Worm (Caenorhabditis elegans) whole organism, young adult: ENCODE measurements around the gene C18D11.7.

Source experiments
- B0336.3 ChIP-seq: fragments of 200-800 bp; sonication (Bioruptor generic); IDR thresholded peaks from 2 replicates; pipeline ENCODE4 v1.3.6; 2022; ENCODE audit warnings: missing genetic modification characterization, missing compliant biosample characterization
- T07F8.4 ChIP-seq: sonication (generic microtip); optimal IDR thresholded peaks from 2 replicates; lab custom pipeline; 2016; ENCODE audit warnings: mild to moderate bottlenecking, missing genetic modification characterization, moderate library complexity, missing compliant biosample characterization
- Y53F4B.3 ChIP-seq: fragments of 200-800 bp; sonication (Bioruptor generic); IDR thresholded peaks from 2 replicates; pipeline ENCODE4 v1.3.6; 2022; ENCODE audit warnings: missing genetic modification reagents, missing genetic modification characterization, missing compliant biosample characterization
- cebp-2 ChIP-seq: fragments of 200-800 bp; sonication (Bioruptor generic); IDR thresholded peaks from 2 replicates; pipeline ENCODE4 v1.3.6; 2022; ENCODE audit warnings: missing genetic modification characterization, missing compliant biosample characterization
- chd-7 ChIP-seq: sonication (generic microtip); optimal IDR thresholded peaks from 2 replicates; lab custom pipeline; 2016; ENCODE audit warnings: mild to moderate bottlenecking, missing genetic modification characterization, moderate library complexity, missing compliant biosample characterization
- dpff-1 ChIP-seq: sonication (generic microtip); optimal IDR thresholded peaks from 2 replicates; lab custom pipeline; 2017; ENCODE audit warnings: mild to moderate bottlenecking, missing genetic modification characterization, missing compliant biosample characterization
- hsf-1 ChIP-seq: fragments of 200-800 bp; sonication (Bioruptor generic); IDR thresholded peaks from 2 replicates; pipeline ENCODE4 v1.3.6; 2022; ENCODE audit warnings: missing genetic modification reagents, missing genetic modification characterization, missing compliant biosample characterization
- lin-35 ChIP-seq, 3 experiments: fragments of 150-350 bp in 2 of 3; sonication (generic microtip) in 1 of 3; optimal IDR thresholded peaks; 2 replicates each; lab custom pipeline; 2014 to 2018; ENCODE audit warnings: missing biosample characterization in 3 of 3, missing genetic modification characterization in 3 of 3, missing genetic modification reagents in 3 of 3
- madf-6 ChIP-seq: fragments of 200-800 bp; sonication (Bioruptor generic); IDR thresholded peaks from 2 replicates; pipeline ENCODE4 v1.3.6; 2022; ENCODE audit warnings: missing genetic modification reagents, missing genetic modification characterization, missing compliant biosample characterization
- sea-2 ChIP-seq: fragments of 200-800 bp; sonication (Bioruptor generic); IDR thresholded peaks from 2 replicates; pipeline ENCODE4 v1.3.6; 2022; ENCODE audit warnings: missing genetic modification characterization, missing compliant biosample characterization
- unc-130 ChIP-seq: sonication (generic microtip); optimal IDR thresholded peaks from 2 replicates; lab custom pipeline; 2016; ENCODE audit warnings: missing genetic modification reagents, missing genetic modification characterization, missing compliant biosample characterization
- unc-62 ChIP-seq: fragments of 150-350 bp; optimal IDR thresholded peaks from 2 replicates; lab custom pipeline; 2014; ENCODE audit warnings: missing biosample characterization, missing genetic modification reagents, missing genetic modification characterization
- ztf-18 ChIP-seq: sonication (generic microtip); optimal IDR thresholded peaks from 2 replicates; lab custom pipeline; 2016; ENCODE audit warnings: missing genotype, mild to moderate bottlenecking, missing genetic modification characterization, missing compliant biosample characterization

- no peak for TF ChIP-seq ztf-18 (tag; lab: Kevin White, UChicago)
- no peak for TF ChIP-seq hsf-1 (GFP tag; lab: Robert Waterston, UW)
- no peak for TF ChIP-seq B0336.3 (GFP tag; lab: Robert Waterston, UW)
- TF ChIP-seq dpff-1 (tag; lab: Kevin White, UChicago), result no peak
- no peak for TF ChIP-seq unc-62 (GFP tag; lab: Kevin White, UChicago)
- no peak for TF ChIP-seq T07F8.4 (tag; lab: Kevin White, UChicago)
- TF ChIP-seq unc-130 (GFP tag; lab: Kevin White, UChicago), result no peak
- TF ChIP-seq chd-7 (tag; lab: Kevin White, UChicago), result no peak
- no peak for TF ChIP-seq madf-6
- TF ChIP-seq Y53F4B.3 (GFP tag; lab: Robert Waterston, UW), result no peak
- no peak for TF ChIP-seq cebp-2 (GFP tag; lab: Robert Waterston, UW)
- TF ChIP-seq sea-2 (GFP tag; lab: Robert Waterston, UW), result no peak
- no peak for TF ChIP-seq lin-35 (GFP tag; optimal IDR thresholded peaks at IDR 0.05; lab: Kevin White, UChicago)
Observed at ce11 chrIII:11794389-11794788, 12.2 kb downstream of the C18D11.7 start.
